Fruit fly (Drosophila melanogaster) whole organism, embryonic: ENCODE measurements around the gene CG43980.

Experiments
- Awh ChIP-seq: fragments of 200-800 bp; sonication (Bioruptor generic); IDR thresholded peaks from 2 replicates; pipeline ENCODE4, ENCODE4 v1.3.6; 2022; ENCODE audit warnings: missing biosample characterization, missing genetic modification characterization
- Bgb ChIP-seq: fragments of 200-800 bp; sonication (Bioruptor generic); IDR thresholded peaks from 2 replicates; pipeline ENCODE4 v1.3.6; 2022; ENCODE audit warnings: missing biosample characterization, missing genetic modification characterization; ENCODE audit not compliant: partially characterized antibody
- CG10209 ChIP-seq: fragments of 200-800 bp; sonication (Bioruptor generic); optimal IDR thresholded peaks from 3 replicates; lab custom pipeline; 2017; ENCODE audit warnings: missing biosample characterization, mild to moderate bottlenecking, missing genetic modification characterization, missing genetic modification reagents
- CG12391 ChIP-seq: fragments of 200-800 bp; sonication (Bioruptor generic); optimal IDR thresholded peaks from 3 replicates; lab custom pipeline; 2018; ENCODE audit warnings: missing biosample characterization, mild to moderate bottlenecking, missing genetic modification characterization, moderate library complexity
- CG13424 ChIP-seq: fragments of 200-800 bp; sonication (Bioruptor generic); optimal IDR thresholded peaks from 2 replicates; lab custom pipeline; 2019; ENCODE audit warnings: missing biosample characterization, mild to moderate bottlenecking, missing genetic modification characterization, moderate library complexity
- CG18619 ChIP-seq: fragments of 200-800 bp; sonication (Bioruptor generic); optimal IDR thresholded peaks from 3 replicates; lab custom pipeline; 2017; ENCODE audit warnings: missing biosample characterization, mild to moderate bottlenecking, missing genetic modification characterization
- CG31388 ChIP-seq: fragments of 200-800 bp; sonication (Bioruptor generic); optimal IDR thresholded peaks from 2 replicates; lab custom pipeline; 2016; ENCODE audit warnings: missing biosample characterization, missing genetic modification characterization
- CG3995 ChIP-seq: fragments of 200-800 bp; sonication (Bioruptor generic); optimal IDR thresholded peaks from 3 replicates; lab custom pipeline; 2016; ENCODE audit warnings: missing biosample characterization, missing genetic modification characterization
- CG4617 ChIP-seq: fragments of 200-800 bp; sonication (Bioruptor generic); optimal IDR thresholded peaks from 3 replicates; lab custom pipeline; 2016; ENCODE audit warnings: missing biosample characterization, missing genetic modification characterization, borderline replicate concordance
- CG5180 ChIP-seq: fragments of 200-800 bp; sonication (Bioruptor generic); optimal IDR thresholded peaks from 3 replicates; lab custom pipeline; 2017; ENCODE audit warnings: missing biosample characterization, missing genetic modification characterization, mild to moderate bottlenecking, moderate library complexity, missing genetic modification reagents
- D19A ChIP-seq: fragments of 200-800 bp; optimal IDR thresholded peaks from 3 replicates; lab custom pipeline; 2019; ENCODE audit warnings: missing biosample characterization, mild to moderate bottlenecking, missing genetic modification characterization, moderate library complexity
- Drgx ChIP-seq: fragments of 200-800 bp; sonication (Bioruptor generic); IDR thresholded peaks from 2 replicates; pipeline ENCODE4 v1.3.6; 2022; ENCODE audit warnings: missing biosample characterization, missing genetic modification characterization
- E2f1 ChIP-seq: fragments of 200-800 bp; sonication (Bioruptor generic); IDR thresholded peaks from 2 replicates; pipeline ENCODE4 v1.3.6; 2022; ENCODE audit warnings: missing biosample characterization, missing genetic modification characterization
- Eip74EF ChIP-seq, 2 experiments: fragments of 200-800 bp in 1 of 2; fragments of >200 bp in 1 of 2; sonication (Bioruptor generic) in 1 of 2; optimal IDR thresholded peaks; 2 replicates each; lab custom pipeline; 2017 to 2019; ENCODE audit warnings: missing biosample characterization in 2 of 2, missing genetic modification characterization in 2 of 2, mild to moderate bottlenecking in 1 of 2, moderate library complexity in 1 of 2
- Ets65A ChIP-seq: fragments of 200-800 bp; sonication (Bioruptor generic); peaks from one replicate; lab custom pipeline; 2016; ENCODE audit warnings: missing biosample characterization, missing genetic modification characterization
- Jarid2 ChIP-seq: fragments of 200-800 bp; sonication (Bioruptor generic); optimal IDR thresholded peaks from 3 replicates; lab custom pipeline; 2017; ENCODE audit warnings: mild to moderate bottlenecking, missing biosample characterization, missing genetic modification reagents, missing genetic modification characterization
- Mes4 ChIP-seq: fragments of 200-800 bp; sonication (Bioruptor generic); optimal IDR thresholded peaks from 2 replicates; lab custom pipeline; 2016; ENCODE audit warnings: missing biosample characterization, missing genetic modification characterization
- NFAT ChIP-seq: fragments of 200-800 bp; sonication (Bioruptor generic); IDR thresholded peaks from 2 replicates; pipeline ENCODE4 v1.3.6; 2022; ENCODE audit warnings: missing biosample characterization, missing genetic modification characterization
- Opbp ChIP-seq: fragments of 200-800 bp; sonication (Bioruptor generic); IDR thresholded peaks from 3 replicates; pipeline ENCODE4 v1.3.6; 2022; ENCODE audit warnings: missing biosample characterization, missing genetic modification characterization; ENCODE audit not compliant: partially characterized antibody
- Scr ChIP-seq: fragments of 200-800 bp; sonication (Bioruptor generic); IDR thresholded peaks from 2 replicates; pipeline ENCODE4 v1.3.6; 2022; ENCODE audit warnings: missing biosample characterization, missing genetic modification characterization; ENCODE audit not compliant: partially characterized antibody
- Sry-β ChIP-seq: fragments of 200-800 bp; sonication (Bioruptor generic); optimal IDR thresholded peaks from 2 replicates; lab custom pipeline; 2018; ENCODE audit warnings: missing biosample characterization, mild to moderate bottlenecking, missing genetic modification characterization, moderate library complexity
- Tbp ChIP-seq: fragments of >200 bp; optimal IDR thresholded peaks from 2 replicates; lab custom pipeline; 2018; ENCODE audit warnings: missing biosample characterization, missing genetic modification characterization
- bab2 ChIP-seq: fragments of 200-800 bp; sonication (Bioruptor generic); optimal IDR thresholded peaks from 2 replicates; lab custom pipeline; 2016; ENCODE audit warnings: missing biosample characterization, missing genetic modification characterization
- bsh ChIP-seq, 2 experiments: fragments of 200-800 bp; sonication (Bioruptor generic); optimal IDR thresholded peaks; 2 replicates each; lab custom pipeline; 2017 to 2018; ENCODE audit warnings: mild to moderate bottlenecking in 2 of 2, missing biosample characterization in 2 of 2, missing genetic modification characterization in 2 of 2, moderate library complexity in 1 of 2
- cg ChIP-seq: fragments of 200-800 bp; sonication (Bioruptor generic); optimal IDR thresholded peaks from 3 replicates; lab custom pipeline; 2019; ENCODE audit warnings: missing biosample characterization, mild to moderate bottlenecking, missing genetic modification characterization, moderate library complexity
- chinmo ChIP-seq: fragments of 200-800 bp; sonication (Bioruptor generic); IDR thresholded peaks from 4 replicates; pipeline ENCODE4 v1.3.6; 2022; ENCODE audit warnings: missing biosample characterization, missing genetic modification characterization; ENCODE audit not compliant: partially characterized antibody
- crol ChIP-seq: fragments of 200-800 bp; sonication (Bioruptor generic); IDR thresholded peaks from 2 replicates; pipeline ENCODE4 v1.3.6; 2022; ENCODE audit warnings: missing biosample characterization, missing genetic modification characterization
- ems ChIP-seq: fragments of 200-800 bp; sonication (Bioruptor generic); optimal IDR thresholded peaks from 3 replicates; lab custom pipeline; 2016; ENCODE audit warnings: missing biosample characterization, missing genetic modification characterization
- en ChIP-seq: fragments of 200-800 bp; sonication (Bioruptor generic); optimal IDR thresholded peaks from 2 replicates; lab custom pipeline; 2016; ENCODE audit warnings: missing biosample characterization, missing genetic modification characterization
- fd3F ChIP-seq: fragments of 200-800 bp; sonication (Bioruptor generic); optimal IDR thresholded peaks from 2 replicates; lab custom pipeline; 2018; ENCODE audit warnings: missing biosample characterization, mild to moderate bottlenecking, missing genetic modification characterization, moderate library complexity
- gcm ChIP-seq: fragments of 200-800 bp; sonication (Bioruptor generic); optimal IDR thresholded peaks from 2 replicates; lab custom pipeline; 2019; ENCODE audit warnings: missing biosample characterization, mild to moderate bottlenecking, missing genetic modification characterization, moderate library complexity
- gsb-n ChIP-seq: fragments of 200-800 bp; sonication (Bioruptor generic); optimal IDR thresholded peaks from 3 replicates; lab custom pipeline; 2018; ENCODE audit warnings: missing biosample characterization, mild to moderate bottlenecking, missing genetic modification characterization
- jing ChIP-seq: fragments of 200-800 bp; sonication (Bioruptor generic); optimal IDR thresholded peaks from 2 replicates; lab custom pipeline; 2018; ENCODE audit warnings: missing biosample characterization, mild to moderate bottlenecking, missing genetic modification characterization
- kni ChIP-seq: fragments of 200-800 bp; sonication (Bioruptor generic); optimal IDR thresholded peaks from 3 replicates; lab custom pipeline; 2017; ENCODE audit warnings: mild to moderate bottlenecking, missing biosample characterization, missing genetic modification reagents, missing genetic modification characterization
- nom ChIP-seq: fragments of 200-800 bp; sonication (Bioruptor generic); optimal IDR thresholded peaks from 2 replicates; lab custom pipeline; 2017; ENCODE audit warnings: missing biosample characterization, missing genetic modification characterization, mild to moderate bottlenecking, moderate library complexity, missing genetic modification reagents
- pnt ChIP-seq: fragments of 200-800 bp; sonication (Bioruptor generic); optimal IDR thresholded peaks from 3 replicates; lab custom pipeline; 2016; ENCODE audit warnings: missing biosample characterization, missing genetic modification characterization
- sens ChIP-seq: fragments of 200-800 bp; sonication (Bioruptor generic); peaks from one replicate; lab custom pipeline; 2016; ENCODE audit warnings: missing biosample characterization, missing genetic modification characterization
- seq ChIP-seq: fragments of 200-800 bp; sonication (Bioruptor generic); IDR thresholded peaks from 2 replicates; pipeline ENCODE4 v1.3.6; 2022; ENCODE audit warnings: missing biosample characterization, missing genetic modification characterization

CG43980 gene

dm6 chr3L:21685753-21686152, 41.0 kb downstream of the CG43980 start:
- TF ChIP-seq seq (GFP tag; lab: Robert Waterston, UW), result no peak
- no peak for TF ChIP-seq CG10209 (GFP tag; lab: Kevin White, UChicago)
- peak; percentile 41 for TF ChIP-seq sens (GFP tag; lab: Kevin White, UChicago)
- TF ChIP-seq Drgx (GFP tag; lab: Robert Waterston, UW), result peak; percentile 39; the same call in 1 of the 2 replicates
- peak; percentile 70 for TF ChIP-seq nom (GFP tag; lab: Kevin White, UChicago)
- peak in 1 of 2 experiments; percentile 69 for TF ChIP-seq bsh (GFP tag; optimal IDR thresholded peaks at IDR 0.05; lab: Kevin White, UChicago)
- TF ChIP-seq CG31388 (GFP tag; lab: Kevin White, UChicago), result no peak

DNA sequence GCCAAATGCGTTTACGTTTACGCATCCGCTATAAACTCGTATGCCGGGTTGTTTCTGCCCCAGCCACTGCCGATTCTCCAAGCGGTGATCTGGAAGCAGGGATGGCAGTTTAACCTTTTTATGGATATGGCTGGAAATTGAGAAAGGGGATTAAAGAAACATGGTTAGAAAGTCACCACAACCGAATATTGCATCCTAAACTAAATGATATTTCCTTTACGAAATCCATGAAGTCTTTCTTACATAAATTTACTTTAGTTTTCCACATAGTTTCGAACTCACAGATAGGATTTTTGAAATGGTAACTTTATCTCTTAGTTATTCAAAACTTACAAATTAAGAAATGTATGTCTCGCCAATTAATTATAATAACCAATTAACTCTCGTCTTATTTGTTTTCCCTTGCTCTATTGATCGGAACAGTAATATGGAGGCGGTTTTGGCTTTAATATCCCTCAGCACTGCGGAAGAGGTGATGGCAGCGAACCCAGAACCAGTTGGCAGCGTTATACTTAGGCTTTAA, 43.9 kb downstream of the CG43980 start:
- TF ChIP-seq Mes4 (GFP tag; lab: Kevin White, UChicago) (no peak), ems (GFP tag; lab: Kevin White, UChicago) (no peak), Sry-β (GFP tag; lab: Kevin White, UChicago) (peak; percentile 56), bab2 (GFP tag; lab: Kevin White, UChicago) (no peak)

DNA sequence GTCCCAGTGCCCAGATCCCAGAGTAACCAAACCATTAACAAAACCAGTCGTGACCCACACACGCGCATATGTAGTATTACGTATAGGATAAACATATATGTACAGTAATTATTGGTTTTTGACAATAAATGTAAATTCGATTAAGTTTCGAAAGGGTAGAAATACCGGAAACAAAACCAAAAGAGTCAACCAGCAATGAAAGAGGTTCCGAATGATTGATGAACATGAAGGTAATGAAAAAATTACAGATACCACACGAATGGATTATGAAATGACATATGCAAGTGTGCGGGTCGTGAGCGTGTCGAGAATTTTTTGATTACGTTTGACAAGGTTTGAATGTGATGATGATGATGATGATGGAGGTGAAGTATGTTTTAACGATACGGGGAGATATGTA, 49.9 kb downstream of the CG43980 start:
- no peak for TF ChIP-seq en (GFP tag; lab: Kevin White, UChicago)
- peak; percentile 26 for TF ChIP-seq gcm (GFP tag; lab: Kevin White, UChicago)
- peak; percentile 10 for TF ChIP-seq cg (GFP tag; lab: Kevin White, UChicago)
- TF ChIP-seq chinmo (GFP tag; lab: Robert Waterston, UW), result 0 out of 4 replicates have a peak, but pooled peaks have one; percentile 41
- TF ChIP-seq kni (GFP tag; lab: Kevin White, UChicago), result peak; percentile 82
- TF ChIP-seq Eip74EF (GFP tag; optimal IDR thresholded peaks at IDR 0.05; lab: Kevin White, UChicago), result peak in 1 of 2 experiments; percentile 58
- TF ChIP-seq, all 482 proteins: peak for 5

dm6 chr3L:21700052-21700451, 55.3 kb downstream of the CG43980 start:
- TF ChIP-seq Ets65A (GFP tag; lab: Kevin White, UChicago) (peak; percentile 59), D19A (tag; lab: Kevin White, UChicago) (peak; percentile 59), kni (GFP tag; lab: Kevin White, UChicago) (no peak), E2f1 (GFP tag; lab: Robert Waterston, UW) (no peak)

DNA sequence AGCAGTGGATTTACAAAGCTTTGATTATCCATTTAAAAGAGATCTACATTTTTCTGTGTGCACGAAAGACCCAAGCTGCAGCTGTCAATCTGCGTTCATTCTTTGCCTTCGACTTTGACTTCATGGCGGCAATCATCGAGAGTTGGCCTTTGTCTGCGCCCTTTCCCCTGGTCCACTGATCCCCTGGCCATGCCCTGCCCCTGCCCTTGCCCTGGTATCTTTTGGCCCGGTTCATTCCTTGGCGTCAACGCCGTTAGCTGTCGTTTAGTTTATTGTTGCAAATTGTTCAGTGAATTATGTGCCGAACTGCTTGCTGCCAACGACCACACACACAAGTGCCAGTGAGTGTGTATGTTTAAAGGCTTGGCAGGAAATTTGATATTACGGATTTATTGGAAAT, 56.2 kb downstream of the CG43980 start:
- TF ChIP-seq Awh (no peak), CG13424 (tag; lab: Kevin White, UChicago) (no peak), E2f1 (GFP tag; lab: Robert Waterston, UW) (no peak), Scr (GFP tag; lab: Robert Waterston, UW) (no peak), crol (GFP tag; lab: Robert Waterston, UW) (peak; percentile 61), gsb-n (no peak)
- TF ChIP-seq, all 482 proteins: peak for 1

DNA sequence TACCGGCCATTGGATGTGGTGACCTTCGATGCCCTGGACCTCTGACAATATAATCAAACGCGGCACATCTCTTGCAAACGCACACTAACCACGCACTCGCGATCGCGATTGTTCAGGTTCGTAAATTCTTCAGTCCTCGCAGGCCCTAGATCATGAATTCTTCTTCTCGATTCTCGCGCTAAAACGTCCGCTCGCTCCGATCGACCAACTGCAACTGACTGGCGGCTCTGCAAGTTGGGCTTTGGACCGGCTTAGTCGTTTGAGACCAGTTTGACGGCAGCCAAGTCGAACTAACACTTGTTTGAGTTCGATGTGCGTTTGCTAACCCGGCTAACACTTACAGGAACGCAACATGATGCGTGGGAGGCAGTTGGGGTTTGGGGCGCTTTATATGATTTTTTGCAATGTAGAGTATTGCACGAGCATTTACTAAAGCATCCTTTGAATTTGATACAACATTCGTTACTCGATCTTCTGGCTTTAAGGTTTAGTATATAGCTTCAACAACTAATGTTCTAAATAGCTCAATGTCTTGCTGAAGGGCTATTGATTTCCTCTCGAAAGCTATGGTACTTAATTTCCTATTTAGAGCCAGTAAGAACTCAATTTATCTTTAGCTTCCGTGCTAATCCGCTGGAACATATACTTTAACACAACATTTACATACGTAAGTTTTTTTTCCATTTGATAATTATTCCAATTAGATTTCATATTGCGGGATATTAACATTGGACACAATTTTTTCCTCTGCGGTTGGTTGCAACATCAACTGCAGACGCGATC, 61.6 kb downstream of the CG43980 start, which contains the start of gene CG32447:
Gene CG32447 (minus strand): TSS at position 222 of the 783 bp plus-strand sequence.
- peak; percentile 98 for TF ChIP-seq CG5180 (GFP tag; lab: Kevin White, UChicago)
- no peak for TF ChIP-seq NFAT (GFP tag; lab: Robert Waterston, UW)
- peak; percentile 29 for TF ChIP-seq Tbp (GFP tag; lab: Kevin White, UChicago)
- peak; percentile 44; the same call in 1 of the 3 replicates for TF ChIP-seq Opbp (GFP tag; lab: Robert Waterston, UW)
- TF ChIP-seq CG12391, result no peak
- no peak for TF ChIP-seq Bgb (GFP tag; lab: Robert Waterston, UW)
- TF ChIP-seq CG18619 (GFP tag; lab: Kevin White, UChicago), result no peak
- no peak for TF ChIP-seq CG4617 (GFP tag; lab: Kevin White, UChicago)
- peak; percentile 82 for TF ChIP-seq Jarid2 (GFP tag; lab: Kevin White, UChicago)
- no peak for TF ChIP-seq fd3F (GFP tag; lab: Kevin White, UChicago)
- TF ChIP-seq pnt (GFP tag; lab: Kevin White, UChicago), result no peak
- TF ChIP-seq chinmo (GFP tag; lab: Robert Waterston, UW), result 0 out of 4 replicates have a peak, but pooled peaks have one; percentile 55
- TF ChIP-seq jing, result no peak
- no peak for TF ChIP-seq CG3995
